Worm (Caenorhabditis elegans) whole organism, L4 larva: Measurements from ENCODE around the gene act-2.

Experiments used
- attf-4 ChIP-seq: sonication (generic microtip); optimal IDR thresholded peaks from 3 replicates; lab custom pipeline; 2017; ENCODE audit warnings: missing biosample characterization, missing genetic modification characterization
- dmd-9 ChIP-seq: fragments of 200-800 bp; sonication (Bioruptor generic); IDR thresholded peaks from 2 replicates; pipeline ENCODE4 v1.3.6; 2022; ENCODE audit warnings: missing genetic modification reagents, missing genetic modification characterization, missing compliant biosample characterization
- mdl-1 ChIP-seq, 2 experiments: fragments of 150-350 bp in 1 of 2; sonication (generic microtip) in 1 of 2; optimal IDR thresholded peaks; 2 replicates each; lab custom pipeline; 2014 to 2017; ENCODE audit warnings: missing biosample characterization in 2 of 2, missing genetic modification characterization in 2 of 2
- nhr-237 ChIP-seq: sonication (generic microtip); optimal IDR thresholded peaks from 2 replicates; lab custom pipeline; 2017; ENCODE audit warnings: missing biosample characterization, missing genetic modification characterization
- nhr-77 ChIP-seq: fragments of 150-350 bp; optimal IDR thresholded peaks from 2 replicates; lab custom pipeline; 2014; ENCODE audit warnings: missing biosample characterization, missing genetic modification characterization
- skn-1 ChIP-seq: fragments of 150-350 bp; optimal IDR thresholded peaks from 2 replicates; lab custom pipeline; 2014; ENCODE audit warnings: missing biosample characterization, missing genetic modification characterization
- tra-1 ChIP-seq: fragments of 200-800 bp; sonication (Bioruptor generic); IDR thresholded peaks from 2 replicates; pipeline ENCODE4 v1.3.6; 2022; ENCODE audit warnings: missing genetic modification reagents, missing genetic modification characterization, missing compliant biosample characterization
- unc-62 ChIP-seq, 3 experiments: fragments of 150-350 bp in 1 of 3; sonication (generic microtip); optimal IDR thresholded peaks in 2 of 3; peaks in 1 of 3; 1 replicate in 1 of 3; 2 replicates in 2 of 3; lab custom pipeline; 2014 to 2017; ENCODE audit warnings: missing biosample characterization in 3 of 3, missing genetic modification characterization in 3 of 3, missing genetic modification reagents in 3 of 3, missing genotype in 1 of 3

DNA sequence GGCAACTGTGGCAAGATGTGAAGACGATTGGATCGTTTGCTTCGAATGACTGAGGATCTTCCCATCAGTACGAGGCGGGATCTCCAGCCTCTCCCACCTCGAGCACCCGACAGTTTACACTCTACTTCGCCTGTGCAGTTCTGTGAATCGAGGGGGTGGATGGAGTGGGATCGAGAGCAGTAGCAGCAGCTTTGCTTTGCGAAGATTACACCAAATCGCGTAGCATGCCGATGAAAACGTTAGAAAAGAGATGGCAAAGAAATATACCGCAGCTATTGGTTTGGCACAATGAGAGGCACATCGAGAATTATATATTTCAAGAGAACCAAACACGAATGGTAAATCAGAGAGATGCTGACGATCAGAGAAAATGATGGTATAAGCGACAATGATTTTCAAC lies 3.5 kb downstream of the act-2 start, which contains the start of gene act-3:
- TF ChIP-seq skn-1 (tag; lab: Kevin White, UChicago) (no peak), attf-4 (tag; lab: Kevin White, UChicago) (no peak), dmd-9 (no peak), nhr-77 (tag; lab: Kevin White, UChicago) (no peak), unc-62 (GFP tag; optimal IDR thresholded peaks at IDR 0.05 in 1 of 2; lab: Kevin White, UChicago) (no peak), unc-62 (tag; optimal IDR thresholded peaks at IDR 0.05; lab: Kevin White, UChicago) (no peak), tra-1 (no peak), nhr-237 (tag; lab: Kevin White, UChicago) (no peak), mdl-1 (tag; optimal IDR thresholded peaks at IDR 0.05; lab: Kevin White, UChicago) (no peak)
